Fruit fly (Drosophila melanogaster): Measurements from ENCODE around the gene pzg.

pzg gene

DNA sequence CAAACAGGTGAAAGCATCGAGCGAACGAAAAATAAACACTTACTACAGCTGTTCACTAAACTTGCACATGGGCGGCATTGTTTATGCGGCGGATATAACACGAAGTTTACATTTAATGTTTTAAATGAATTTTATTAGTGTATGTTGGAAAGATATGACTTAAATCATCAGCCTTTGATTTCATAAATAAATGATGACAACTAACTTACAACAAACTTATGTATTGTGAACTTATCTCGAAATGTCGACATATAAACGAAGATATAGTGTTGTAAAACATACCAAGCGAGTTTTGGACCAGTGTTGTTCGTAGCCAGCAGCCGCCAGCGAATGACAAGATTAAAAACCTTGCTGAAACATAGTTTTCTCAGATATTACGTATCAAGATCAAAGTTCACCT is 18.5 kb downstream of the pzg start, which contains the start of the genes CG11309 and CG7632 (continued):
- TF ChIP-seq MTF-1 (GFP tag; optimal IDR thresholded peaks at IDR 0.05; ENCODE audit: borderline replicate concordance) (peak; percentile 99), sob (GFP tag; IDR thresholded peaks at IDR 0.05) (peak; percentile 98), Taf1 (GFP tag; IDR thresholded peaks at IDR 0.05) (peak; percentile 96), da (GFP tag; optimal IDR thresholded peaks at IDR 0.05) (peak; percentile 98), CG8290 (GFP tag; optimal IDR thresholded peaks at IDR 0.05) (peak; percentile 99), CG8290 (tag; optimal IDR thresholded peaks at IDR 0.05) (peak; percentile 98 to 100), stc (GFP tag; IDR thresholded peaks at IDR 0.05) (peak; percentile 99), CG5180 (GFP tag; optimal IDR thresholded peaks at IDR 0.05) (peak; percentile 94), CG14441 (GFP tag; IDR thresholded peaks at IDR 0.05) (peak; percentile 96), gcm (GFP tag; optimal IDR thresholded peaks at IDR 0.05) (peak; percentile 100), tup (GFP tag; optimal IDR thresholded peaks at IDR 0.05) (peak; percentile 98), CG10654 (GFP tag; optimal IDR thresholded peaks at IDR 0.05) (peak; percentile 98), CG16863 (GFP tag; optimal IDR thresholded peaks at IDR 0.05) (peak; percentile 98), Mes4 (GFP tag; optimal IDR thresholded peaks at IDR 0.05) (peak; percentile 98), CG12155 (GFP tag; optimal IDR thresholded peaks at IDR 0.05) (peak; percentile 97), Chrac-16 (GFP tag; optimal IDR thresholded peaks at IDR 0.05) (peak; percentile 98), vfl (GFP tag; optimal IDR thresholded peaks at IDR 0.05) (peak; percentile 98), CG8388 (GFP tag; optimal IDR thresholded peaks at IDR 0.05) (peak; percentile 100), CG13894 (tag; optimal IDR thresholded peaks at IDR 0.05) (peak; percentile 99), GATAe (GFP tag; conservative IDR thresholded peaks at IDR 0.05) (peak; percentile 83), CG8478 (optimal IDR thresholded peaks at IDR 0.05) (no peak), E2f2 (GFP tag; IDR thresholded peaks at IDR 0.05) (peak; percentile 87), unc-4 (GFP tag; IDR thresholded peaks at IDR 0.05; ENCODE audit: partially characterized antibody) (peak; percentile 49; the same call in 1 of the 2 replicates), Hr78 (GFP tag; optimal IDR thresholded peaks at IDR 0.05) (peak in 1 of 2 experiments; percentile 98), BtbVII (GFP tag; optimal IDR thresholded peaks at IDR 0.05) (peak; percentile 100), CG11723 (GFP tag; optimal IDR thresholded peaks at IDR 0.05) (peak; percentile 99), Fer2 (tag; optimal IDR thresholded peaks at IDR 0.05) (peak; percentile 99), CG18619 (GFP tag; optimal IDR thresholded peaks at IDR 0.05) (peak; percentile 99), HHEX (GFP tag; optimal IDR thresholded peaks at IDR 0.05) (peak; percentile 99), jigr1 (GFP tag; IDR thresholded peaks at IDR 0.05) (peak; percentile 75; the same call in 2 of the 3 replicates), CG10959 (GFP tag; IDR thresholded peaks at IDR 0.05) (peak; percentile 97), scrt (GFP tag; optimal IDR thresholded peaks at IDR 0.05) (peak; percentile 99), CG14014 (GFP tag; IDR thresholded peaks at IDR 0.05) (peak; percentile 98), Oaz (GFP tag; IDR thresholded peaks at IDR 0.05) (peak; percentile 97), en (GFP tag; optimal IDR thresholded peaks at IDR 0.05) (peak; percentile 99), gem (tag; optimal IDR thresholded peaks at IDR 0.05) (peak; percentile 100), CG17568 (GFP tag; optimal IDR thresholded peaks at IDR 0.05) (peak; percentile 99), CG31441 (GFP tag; IDR thresholded peaks at IDR 0.05) (peak; percentile 100), CG15696 (tag; optimal IDR thresholded peaks at IDR 0.05) (peak; percentile 99), Gsc (GFP tag; IDR thresholded peaks at IDR 0.05) (peak; percentile 61; the same call in 1 of the 2 replicates), lbe (GFP tag; optimal IDR thresholded peaks at IDR 0.05) (peak; percentile 99), schlank (tag; optimal IDR thresholded peaks at IDR 0.05) (peak; percentile 99), CG14965 (GFP tag; optimal IDR thresholded peaks at IDR 0.05; ENCODE audit: borderline replicate concordance) (peak; percentile 91), CG2129 (GFP tag; IDR thresholded peaks at IDR 0.05; ENCODE audit: partially characterized antibody) (no peak), Hsf (GFP tag; optimal IDR thresholded peaks at IDR 0.05) (peak; percentile 99), rib (GFP tag; IDR thresholded peaks at IDR 0.05) (peak; percentile 98), insv (GFP tag; optimal IDR thresholded peaks at IDR 0.05) (peak; percentile 48 to 87), CG7928 (GFP tag; optimal IDR thresholded peaks at IDR 0.05) (peak; percentile 87), CG10462 (GFP tag; optimal IDR thresholded peaks at IDR 0.05) (peak; percentile 98), zen2 (GFP tag; IDR thresholded peaks at IDR 0.05; ENCODE audit: partially characterized antibody) (no peak)

Measured in whole organism, embryonic.